Fruit fly (Drosophila melanogaster): Measurements from ENCODE around the gene Dscam4.

DNA sequence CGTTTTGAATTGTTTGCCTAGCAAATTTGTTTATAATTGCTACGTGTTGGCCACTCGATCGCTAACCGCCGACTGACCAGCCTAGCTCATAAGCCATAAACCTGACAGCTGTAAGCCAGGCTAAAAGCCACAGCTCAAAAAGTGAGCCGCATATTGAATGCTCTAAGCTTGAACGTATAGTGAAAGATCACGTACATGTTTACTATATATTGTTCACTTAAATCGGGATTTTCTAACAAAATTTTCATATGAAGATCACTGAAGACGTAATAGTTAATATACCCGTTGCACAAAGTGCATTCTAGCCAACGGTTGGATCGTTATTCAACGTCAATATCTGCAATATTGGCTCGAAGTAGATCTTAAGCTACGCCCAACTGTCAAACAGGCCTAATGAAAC lies 48.0 kb downstream of the Dscam4 start:
- TF ChIP-seq salr (GFP tag; optimal IDR thresholded peaks at IDR 0.05) = no peak
- no peak for TF ChIP-seq CG3919 (GFP tag; optimal IDR thresholded peaks at IDR 0.05)
- TF ChIP-seq fd85E (GFP tag; optimal IDR thresholded peaks at IDR 0.05) = no peak
- peak; percentile 42 for TF ChIP-seq CG6276 (GFP tag; optimal IDR thresholded peaks at IDR 0.05)
- TF ChIP-seq fd59A (GFP tag; optimal IDR thresholded peaks at IDR 0.05) = no peak
- no peak for TF ChIP-seq CG6163 (GFP tag; IDR thresholded peaks at IDR 0.05)
- no peak for TF ChIP-seq Hr39 (GFP tag; optimal IDR thresholded peaks at IDR 0.05)
- TF ChIP-seq topi (GFP tag; optimal IDR thresholded peaks at IDR 0.05) = no peak
- no peak for TF ChIP-seq Blimp-1 (GFP tag; optimal IDR thresholded peaks at IDR 0.05)
- TF ChIP-seq Met (GFP tag; optimal IDR thresholded peaks at IDR 0.05) = no peak
- TF ChIP-seq CG7368 (GFP tag; optimal IDR thresholded peaks at IDR 0.05) = no peak
- no peak for TF ChIP-seq CG32006 (GFP tag; optimal IDR thresholded peaks at IDR 0.05)
- TF ChIP-seq eg (GFP tag; IDR thresholded peaks at IDR 0.05) = peak; percentile 47; the same call in 1 of the 3 replicates

All from whole organism, prepupa.